Worm (Caenorhabditis elegans): Measurements from ENCODE around the gene clec-175.

- TF ChIP-seq pes-1 (GFP tag; IDR thresholded peaks at IDR 0.05) (no peak), scrt-1 (GFP tag; IDR thresholded peaks at IDR 0.05) (no peak), hnd-1 (tag; optimal IDR thresholded peaks at IDR 0.05) (no peak), tbx-37 (GFP tag; conservative IDR thresholded peaks at IDR 0.05) (no peak), F13C5.2 (tag; optimal IDR thresholded peaks at IDR 0.05) (no peak), ama-1 (optimal IDR thresholded peaks at IDR 0.05) (no peak), aly-1 (tag; optimal IDR thresholded peaks at IDR 0.05) (no peak), tbx-11 (GFP tag; IDR thresholded peaks at IDR 0.05) (no peak)
Measured at ce11 chrIV:4465184-4465583, 43.1 kb downstream of the clec-175 start, which contains the start of gene M01H9.5.

Data from whole organism, early embryonic.